Worm (Caenorhabditis elegans) whole organism, L4 larva: Measurements from ENCODE around the gene pigc-1.

Source experiments
- F26F4.8 ChIP-seq: fragments of 200-800 bp; sonication (Bioruptor generic); conservative IDR thresholded peaks from 2 replicates; pipeline ENCODE4 v1.3.6; 2022; ENCODE audit warnings: missing genetic modification characterization, missing compliant biosample characterization
- nhr-237 ChIP-seq: sonication (generic microtip); optimal IDR thresholded peaks from 2 replicates; lab custom pipeline; 2017; ENCODE audit warnings: missing biosample characterization, missing genetic modification characterization
- rbr-2 ChIP-seq: sonication (generic microtip); optimal IDR thresholded peaks from 2 replicates; lab custom pipeline; 2016; ENCODE audit warnings: missing genotype, missing genetic modification characterization, missing compliant biosample characterization

DNA sequence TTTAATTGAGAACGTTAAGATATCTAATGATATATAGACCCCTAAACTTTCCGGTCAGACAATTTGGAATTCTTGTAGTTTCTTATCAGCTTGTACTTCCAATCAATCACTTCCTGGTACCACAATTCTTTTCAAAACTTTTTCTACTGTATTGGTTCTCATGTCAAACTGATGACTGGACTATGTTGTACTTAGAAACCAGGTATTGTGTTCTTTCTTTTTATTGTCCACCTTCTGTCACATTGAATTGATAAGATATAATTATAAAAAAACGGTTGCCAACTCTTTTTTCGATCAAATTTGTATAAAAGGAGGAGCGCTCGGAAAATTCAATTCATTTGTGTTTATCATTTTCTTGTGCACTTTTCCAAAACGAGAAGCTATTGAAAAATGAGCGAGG, 35.3 kb upstream of the pigc-1 start, which contains the start of gene C10C5.4:
- no peak for TF ChIP-seq nhr-237
- TF ChIP-seq rbr-2 = no peak
- no peak for TF ChIP-seq F26F4.8 (GFP tag; lab: Robert Waterston, UW)
